Worm (Caenorhabditis elegans) whole organism, L3 larva: Measurements from ENCODE around the gene C33B4.2.

Source experiments
- daf-12 ChIP-seq: fragments of 150-350 bp; optimal IDR thresholded peaks from 2 replicates; lab custom pipeline; 2014; ENCODE audit warnings: missing biosample characterization, missing genetic modification reagents, missing genetic modification characterization
- fkh-10 ChIP-seq: sonication (generic microtip); optimal IDR thresholded peaks from 2 replicates; lab custom pipeline; 2017; ENCODE audit warnings: missing biosample characterization, missing genetic modification reagents, missing genetic modification characterization
- nfya-1 ChIP-seq: sonication (generic microtip); optimal IDR thresholded peaks from 2 replicates; lab custom pipeline; 2017; ENCODE audit warnings: missing genetic modification characterization, mild to moderate bottlenecking, missing compliant biosample characterization, antibody characterized with exemption, moderate library complexity; ENCODE audit not compliant: insufficient read depth
- nhr-76 ChIP-seq: fragments of 150-350 bp; sonication (generic microtip); optimal IDR thresholded peaks from 5 replicates; lab custom pipeline; 2014; ENCODE audit warnings: missing biosample characterization, missing genetic modification characterization
- pha-4 ChIP-seq: fragments of 150-350 bp; optimal IDR thresholded peaks from 2 replicates; lab custom pipeline; 2014; ENCODE audit warnings: missing biosample characterization, missing genetic modification reagents, missing genetic modification characterization

- peak; percentile 93 for TF ChIP-seq pha-4
- TF ChIP-seq daf-12: no peak
- TF ChIP-seq nhr-76: no peak
- TF ChIP-seq nfya-1: peak; percentile 89
- peak; percentile 26 for TF ChIP-seq fkh-10 (GFP tag; lab: Kevin White, UChicago)
Measured at ce11 chrII:11345570-11346029, 26.3 kb downstream of the C33B4.2 start, which contains the start of gene nduf-11.
